Fruit fly (Drosophila melanogaster) whole organism, embryonic: ENCODE data around the gene mag.

Experiments
- Awh ChIP-seq: fragments of 200-800 bp; sonication (Bioruptor generic); IDR thresholded peaks from 2 replicates; pipeline ENCODE4, ENCODE4 v1.3.6; 2022; ENCODE audit warnings: missing biosample characterization, missing genetic modification characterization
- C15 ChIP-seq: fragments of 200-800 bp; sonication (Bioruptor generic); IDR thresholded peaks from 3 replicates; pipeline ENCODE4 v1.3.6; 2022; ENCODE audit warnings: missing biosample characterization, missing genetic modification characterization
- CG11456 ChIP-seq: fragments of 200-800 bp; sonication (Bioruptor generic); IDR thresholded peaks from 3 replicates; pipeline ENCODE4 v1.3.6; 2022; ENCODE audit warnings: missing biosample characterization, missing genetic modification characterization
- CG11723 ChIP-seq: fragments of 200-800 bp; sonication (Bioruptor generic); optimal IDR thresholded peaks from 2 replicates; lab custom pipeline; 2017; ENCODE audit warnings: missing biosample characterization, mild to moderate bottlenecking, missing genetic modification characterization
- CG12769 ChIP-seq: fragments of 200-800 bp; sonication (Bioruptor generic); optimal IDR thresholded peaks from 2 replicates; lab custom pipeline; 2019; ENCODE audit warnings: missing biosample characterization, mild to moderate bottlenecking, missing genetic modification characterization, moderate library complexity
- CG13894 ChIP-seq: fragments of 200-800 bp; sonication (Bioruptor generic); optimal IDR thresholded peaks from 3 replicates; lab custom pipeline; 2018; ENCODE audit warnings: missing biosample characterization, mild to moderate bottlenecking, missing genetic modification characterization, moderate library complexity
- CG17328 ChIP-seq: fragments of 200-800 bp; sonication (Bioruptor generic); IDR thresholded peaks from 2 replicates; pipeline ENCODE4 v1.3.6; 2022; ENCODE audit warnings: missing biosample characterization, missing genetic modification characterization
- CG18476 ChIP-seq: fragments of 200-800 bp; sonication (Bioruptor generic); optimal IDR thresholded peaks from 2 replicates; lab custom pipeline; 2016; ENCODE audit warnings: missing biosample characterization, mild to moderate bottlenecking, missing genetic modification characterization
- CG4360 ChIP-seq: fragments of 200-800 bp; sonication (Bioruptor generic); IDR thresholded peaks from 2 replicates; pipeline ENCODE4 v1.3.6; 2022; ENCODE audit warnings: missing biosample characterization, missing genetic modification characterization
- CG4707 ChIP-seq: fragments of 200-800 bp; sonication (Bioruptor generic); optimal IDR thresholded peaks from 2 replicates; lab custom pipeline; 2018; ENCODE audit warnings: missing biosample characterization, mild to moderate bottlenecking, missing genetic modification characterization, moderate library complexity
- CG5180 ChIP-seq: fragments of 200-800 bp; sonication (Bioruptor generic); optimal IDR thresholded peaks from 3 replicates; lab custom pipeline; 2017; ENCODE audit warnings: missing biosample characterization, missing genetic modification characterization, mild to moderate bottlenecking, moderate library complexity, missing genetic modification reagents
- CG5245 ChIP-seq: fragments of 200-800 bp; sonication (Bioruptor generic); optimal IDR thresholded peaks from 3 replicates; lab custom pipeline; 2016; ENCODE audit warnings: missing biosample characterization, missing genetic modification characterization
- CG6791 ChIP-seq: fragments of 200-800 bp; sonication (Bioruptor generic); IDR thresholded peaks from 3 replicates; pipeline ENCODE4 v1.3.6; 2022; ENCODE audit warnings: missing biosample characterization, missing genetic modification characterization; ENCODE audit not compliant: partially characterized antibody
- CG7987 ChIP-seq: fragments of 200-800 bp; sonication (Bioruptor generic); optimal IDR thresholded peaks from 2 replicates; lab custom pipeline; 2018; ENCODE audit warnings: missing biosample characterization, mild to moderate bottlenecking, missing genetic modification characterization, moderate library complexity
- D19B ChIP-seq: fragments of 200-800 bp; sonication (Bioruptor generic); optimal IDR thresholded peaks from 2 replicates; lab custom pipeline; 2017; ENCODE audit warnings: missing biosample characterization, mild to moderate bottlenecking, missing genetic modification characterization
- HHEX ChIP-seq: fragments of 200-800 bp; sonication (Bioruptor generic); optimal IDR thresholded peaks from 3 replicates; lab custom pipeline; 2017; ENCODE audit warnings: missing biosample characterization, mild to moderate bottlenecking, missing genetic modification characterization, missing genetic modification reagents
- HLH3B ChIP-seq: fragments of 200-800 bp; sonication (Bioruptor generic); IDR thresholded peaks from 2 replicates; pipeline ENCODE4 v1.3.6; 2022; ENCODE audit warnings: missing biosample characterization, missing genetic modification characterization
- HmgD ChIP-seq: fragments of 200-800 bp; sonication (Bioruptor generic); optimal IDR thresholded peaks from 3 replicates; lab custom pipeline; 2016; ENCODE audit warnings: missing biosample characterization, missing genetic modification characterization
- Hmx ChIP-seq: fragments of 200-800 bp; sonication (Bioruptor generic); optimal IDR thresholded peaks from 2 replicates; lab custom pipeline; 2016; ENCODE audit warnings: missing biosample characterization, missing genetic modification characterization
- Jarid2 ChIP-seq: fragments of 200-800 bp; sonication (Bioruptor generic); optimal IDR thresholded peaks from 3 replicates; lab custom pipeline; 2017; ENCODE audit warnings: mild to moderate bottlenecking, missing biosample characterization, missing genetic modification reagents, missing genetic modification characterization
- Med ChIP-seq: fragments of 200-800 bp; sonication (Bioruptor generic); peaks from one replicate; lab custom pipeline; 2016; ENCODE audit warnings: missing biosample characterization, missing genetic modification characterization, mild to moderate bottlenecking, inconsistent platforms, moderate library complexity
- Mrtf ChIP-seq: fragments of 200-800 bp; sonication (Bioruptor generic); IDR thresholded peaks from 3 replicates; pipeline ENCODE4 v1.3.6; 2022; ENCODE audit warnings: missing biosample characterization, missing genetic modification characterization
- Oli ChIP-seq: fragments of 200-800 bp; sonication (Bioruptor generic); optimal IDR thresholded peaks from 2 replicates; lab custom pipeline; 2018; ENCODE audit warnings: missing biosample characterization, mild to moderate bottlenecking, missing genetic modification characterization, moderate library complexity
- Ptx1 ChIP-seq: fragments of 200-800 bp; sonication (Bioruptor generic); IDR thresholded peaks from 2 replicates; pipeline ENCODE4 v1.3.6; 2022; ENCODE audit warnings: missing biosample characterization, missing genetic modification characterization
- Rfx ChIP-seq: fragments of 200-800 bp; sonication (Bioruptor generic); IDR thresholded peaks from 2 replicates; pipeline ENCODE4 v1.3.6; 2022; ENCODE audit warnings: missing biosample characterization, missing genetic modification characterization
- Sry-β ChIP-seq: fragments of 200-800 bp; sonication (Bioruptor generic); optimal IDR thresholded peaks from 2 replicates; lab custom pipeline; 2018; ENCODE audit warnings: missing biosample characterization, mild to moderate bottlenecking, missing genetic modification characterization, moderate library complexity
- Vsx1 ChIP-seq: fragments of 200-800 bp; sonication (Bioruptor generic); optimal IDR thresholded peaks from 2 replicates; lab custom pipeline; 2017; ENCODE audit warnings: missing biosample characterization, mild to moderate bottlenecking, missing genetic modification characterization, missing genetic modification reagents
- Xbp1 ChIP-seq: fragments of 200-800 bp; sonication (Bioruptor generic); optimal IDR thresholded peaks from 3 replicates; lab custom pipeline; 2016; ENCODE audit warnings: missing biosample characterization, mild to moderate bottlenecking, missing genetic modification characterization
- ac ChIP-seq: fragments of 200-800 bp; sonication (Bioruptor generic); optimal IDR thresholded peaks from 3 replicates; lab custom pipeline; 2017; ENCODE audit warnings: missing biosample characterization, mild to moderate bottlenecking, missing genetic modification characterization
- az2 ChIP-seq: fragments of 200-800 bp; sonication (Bioruptor generic); optimal IDR thresholded peaks from 3 replicates; lab custom pipeline; 2016; ENCODE audit warnings: missing biosample characterization, missing genetic modification characterization
- bsh ChIP-seq, 2 experiments: fragments of 200-800 bp; sonication (Bioruptor generic); optimal IDR thresholded peaks; 2 replicates each; lab custom pipeline; 2017 to 2018; ENCODE audit warnings: mild to moderate bottlenecking in 2 of 2, missing biosample characterization in 2 of 2, missing genetic modification characterization in 2 of 2, moderate library complexity in 1 of 2
- croc ChIP-seq: fragments of 200-800 bp; sonication (Bioruptor generic); conservative IDR thresholded peaks from 3 replicates; pipeline ENCODE4 v1.3.6; 2022; ENCODE audit warnings: missing biosample characterization, missing genetic modification characterization
- dati ChIP-seq: fragments of 200-800 bp; sonication (Bioruptor generic); IDR thresholded peaks from 2 replicates; pipeline ENCODE4 v1.3.6; 2022; ENCODE audit warnings: missing biosample characterization, missing genetic modification characterization
- dpn ChIP-seq, 2 experiments: fragments of 200-800 bp; sonication (Bioruptor generic); optimal IDR thresholded peaks; 3 replicates each; lab custom pipeline; 2016; ENCODE audit warnings: missing biosample characterization in 2 of 2, missing genetic modification characterization in 2 of 2
- dysf ChIP-seq: fragments of 200-800 bp; sonication (Bioruptor generic); IDR thresholded peaks from 3 replicates; pipeline ENCODE4 v1.3.6; 2022; ENCODE audit warnings: missing biosample characterization, missing genetic modification characterization
- ems ChIP-seq: fragments of 200-800 bp; sonication (Bioruptor generic); optimal IDR thresholded peaks from 3 replicates; lab custom pipeline; 2016; ENCODE audit warnings: missing biosample characterization, missing genetic modification characterization
- fd96Cb ChIP-seq: fragments of 200-800 bp; sonication (Bioruptor generic); optimal IDR thresholded peaks from 2 replicates; lab custom pipeline; 2018; ENCODE audit warnings: missing biosample characterization, mild to moderate bottlenecking, missing genetic modification characterization, moderate library complexity
- fu2 ChIP-seq: fragments of 200-800 bp; sonication (Bioruptor generic); optimal IDR thresholded peaks from 2 replicates; lab custom pipeline; 2016; ENCODE audit warnings: missing biosample characterization, missing genetic modification characterization
- gsb-n ChIP-seq: fragments of 200-800 bp; sonication (Bioruptor generic); optimal IDR thresholded peaks from 3 replicates; lab custom pipeline; 2018; ENCODE audit warnings: missing biosample characterization, mild to moderate bottlenecking, missing genetic modification characterization
- her ChIP-seq: fragments of 200-800 bp; sonication (Bioruptor generic); optimal IDR thresholded peaks from 2 replicates; lab custom pipeline; 2016; ENCODE audit warnings: missing biosample characterization, missing genetic modification characterization
- hkb ChIP-seq, 2 experiments: fragments of 200-800 bp in 1 of 2; fragments of >200 bp in 1 of 2; sonication (Bioruptor generic) in 1 of 2; IDR thresholded peaks in 1 of 2; optimal IDR thresholded peaks in 1 of 2; 2 replicates each; pipeline versions ENCODE4 v1.3.6 to Lab custom; 2017 to 2022; ENCODE audit warnings: missing biosample characterization in 1 of 2, missing genetic modification characterization in 1 of 2
- row ChIP-seq: fragments of 200-800 bp; sonication (Bioruptor generic); IDR thresholded peaks from 3 replicates; pipeline ENCODE4 v1.3.6; 2022; ENCODE audit warnings: missing biosample characterization, missing genetic modification characterization
- sens ChIP-seq: fragments of 200-800 bp; sonication (Bioruptor generic); peaks from one replicate; lab custom pipeline; 2016; ENCODE audit warnings: missing biosample characterization, missing genetic modification characterization
- seq ChIP-seq: fragments of 200-800 bp; sonication (Bioruptor generic); IDR thresholded peaks from 2 replicates; pipeline ENCODE4 v1.3.6; 2022; ENCODE audit warnings: missing biosample characterization, missing genetic modification characterization
- sisA ChIP-seq: fragments of 200-800 bp; sonication (Bioruptor generic); IDR thresholded peaks from 2 replicates; pipeline ENCODE4 v1.3.6; 2022; ENCODE audit warnings: missing biosample characterization, missing genetic modification characterization
- sob ChIP-seq: fragments of 200-800 bp; sonication (Bioruptor generic); IDR thresholded peaks from 2 replicates; pipeline ENCODE4 v1.3.6; 2022; ENCODE audit warnings: missing biosample characterization, missing genetic modification characterization
- sr ChIP-seq: fragments of 200-800 bp; sonication (Bioruptor generic); IDR thresholded peaks from 3 replicates; pipeline ENCODE4 v1.3.6; 2022; ENCODE audit warnings: missing biosample characterization, missing genetic modification characterization
- sug ChIP-seq: fragments of 200-800 bp; optimal IDR thresholded peaks from 2 replicates; lab custom pipeline; 2019; ENCODE audit warnings: missing biosample characterization, mild to moderate bottlenecking, missing genetic modification characterization, moderate library complexity
- ttk ChIP-seq: fragments of 200-800 bp; sonication (Bioruptor generic); IDR thresholded peaks from 2 replicates; pipeline ENCODE4 v2.1.2; 2022; ENCODE audit warnings: missing biosample characterization, missing genetic modification characterization

Gene mag

DNA sequence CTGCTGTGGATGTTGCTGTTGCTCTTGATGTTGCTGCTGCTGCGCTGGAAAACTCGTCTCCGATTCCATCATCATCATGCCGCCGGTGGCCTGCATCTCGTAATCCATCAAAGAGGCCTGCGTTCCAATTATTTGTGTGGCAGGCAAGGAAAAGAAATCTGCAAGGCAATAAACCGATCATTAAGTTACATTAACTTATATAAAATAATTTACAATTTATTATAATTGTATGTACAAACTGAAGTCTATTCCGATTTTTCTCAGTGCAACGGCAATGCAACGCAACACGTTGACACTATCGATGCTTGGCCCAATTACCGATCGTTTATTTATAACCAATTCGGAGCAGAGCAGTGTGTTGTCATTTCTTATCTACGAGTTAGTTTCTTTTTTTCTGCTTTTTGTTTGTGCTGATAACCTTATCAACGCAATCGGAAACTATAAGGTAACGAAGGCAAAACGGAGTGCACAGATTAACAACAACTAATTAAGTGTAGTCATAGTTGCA is 10.6 kb downstream of the mag start (continued):
- TF ChIP-seq Xbp1 (GFP tag; lab: Kevin White, UChicago) (peak; percentile 54), C15 (GFP tag; lab: Robert Waterston, UW) (no peak), CG17328 (peak; percentile 38; the same call in 1 of the 2 replicates), her (peak; percentile 15), seq (GFP tag; lab: Robert Waterston, UW) (peak; percentile 69), row (GFP tag; lab: Robert Waterston, UW) (peak; percentile 59; the same call in 2 of the 3 replicates), hkb (optimal IDR thresholded peaks at IDR 0.05; lab: Kevin White, UChicago) (no peak), hkb (GFP tag; IDR thresholded peaks at IDR 0.05; lab: Robert Waterston, UW) (peak; percentile 84), Sry-β (GFP tag; lab: Kevin White, UChicago) (no peak), ac (peak; percentile 30), CG4707 (peak; percentile 53), az2 (GFP tag; lab: Kevin White, UChicago) (peak; percentile 45), CG12769 (tag; lab: Kevin White, UChicago) (peak; percentile 43), dpn (GFP tag; optimal IDR thresholded peaks at IDR 0.05; lab: Kevin White, UChicago) (peak in 1 of 2 experiments; percentile 8), Vsx1 (GFP tag; lab: Kevin White, UChicago) (peak; percentile 55), dysf (peak; percentile 74), Oli (tag; lab: Kevin White, UChicago) (peak; percentile 68), Mrtf (GFP tag; lab: Robert Waterston, UW) (peak; percentile 60; the same call in 1 of the 3 replicates), CG5180 (peak; percentile 81), ems (peak; percentile 28), D19B (peak; percentile 6), CG18476 (GFP tag; lab: Kevin White, UChicago) (peak; percentile 6), sisA (GFP tag; lab: Robert Waterston, UW) (peak; percentile 44; the same call in 1 of the 2 replicates), fu2 (GFP tag; lab: Kevin White, UChicago) (no peak), Ptx1 (GFP tag; lab: Robert Waterston, UW) (peak; percentile 12; the same call in 1 of the 2 replicates), Awh (GFP tag; lab: Robert Waterston, UW) (0 out of 2 replicates have a peak, but pooled peaks have one; percentile 55), Jarid2 (peak; percentile 9), sob (peak; percentile 52), Med (GFP tag; lab: Kevin White, UChicago) (peak; percentile 76), CG6791 (GFP tag; lab: Robert Waterston, UW) (no peak), CG5245 (GFP tag; lab: Kevin White, UChicago) (peak; percentile 46), fd96Cb (tag; lab: Kevin White, UChicago) (peak; percentile 50), croc (GFP tag; lab: Robert Waterston, UW) (peak; percentile 13; the same call in 1 of the 3 replicates), CG11456 (GFP tag; lab: Robert Waterston, UW) (no peak), HHEX (peak; percentile 26)

DNA sequence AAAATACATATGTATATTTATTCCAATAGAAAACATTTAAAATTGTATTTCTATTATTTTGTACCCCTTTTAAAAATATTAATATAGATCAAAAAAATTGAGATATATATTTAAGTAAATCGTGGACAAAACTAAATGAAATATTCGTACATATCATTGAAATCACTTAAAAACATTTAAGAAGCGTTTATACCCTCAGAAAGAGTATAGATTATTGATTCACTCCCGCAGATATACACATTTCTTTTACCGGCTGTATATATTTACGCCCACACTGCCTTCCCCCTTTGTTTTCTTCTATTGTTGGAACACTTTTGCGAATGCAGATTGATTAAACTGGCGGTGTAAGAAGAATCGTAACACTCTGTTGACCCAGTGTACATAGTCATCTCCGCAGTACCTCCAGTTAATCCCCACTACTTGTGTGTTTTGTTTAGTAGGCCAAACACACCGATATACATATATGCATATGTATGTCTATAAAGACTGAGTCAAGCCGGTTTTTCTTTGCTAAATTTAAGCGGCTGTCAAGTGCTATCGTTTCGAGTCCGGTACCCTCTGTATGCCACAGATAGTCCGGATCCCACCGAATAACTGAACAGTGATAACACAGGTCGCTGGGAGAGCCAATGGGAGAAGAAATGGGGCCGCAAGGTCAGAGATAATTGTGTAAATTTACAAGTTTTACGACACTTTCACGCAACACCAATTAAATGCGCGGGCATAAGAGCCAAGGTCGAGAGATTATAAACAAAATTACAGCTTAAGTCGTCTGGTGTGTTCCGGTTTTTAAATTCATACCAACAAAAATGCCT is 11.2 kb downstream of the mag start:
- TF ChIP-seq HmgD (GFP tag; lab: Kevin White, UChicago) (no peak), sr (peak; percentile 63; the same call in 2 of the 3 replicates), CG4360 (GFP tag; lab: Robert Waterston, UW) (peak; percentile 21; the same call in 1 of the 2 replicates), CG13894 (tag; lab: Kevin White, UChicago) (peak; percentile 12), Hmx (GFP tag; lab: Kevin White, UChicago) (no peak), CG5245 (GFP tag; lab: Kevin White, UChicago) (no peak), dati (GFP tag; lab: Robert Waterston, UW) (no peak), Rfx (GFP tag; lab: Robert Waterston, UW) (no peak; the same call in 1 of the 2 replicates), HLH3B (peak; percentile 6; the same call in 1 of the 2 replicates), CG7987 (peak; percentile 56), gsb-n (tag; lab: Kevin White, UChicago) (peak; percentile 34), sens (GFP tag; lab: Kevin White, UChicago) (peak; percentile 95), CG11723 (GFP tag; lab: Kevin White, UChicago) (peak; percentile 44), ttk (no peak), sug (tag; lab: Kevin White, UChicago) (no peak), bsh (GFP tag; optimal IDR thresholded peaks at IDR 0.05; lab: Kevin White, UChicago) (peak in 1 of 2 experiments; percentile 58)
